Worm (Caenorhabditis elegans): ENCODE data around the gene srv-27.

DNA sequence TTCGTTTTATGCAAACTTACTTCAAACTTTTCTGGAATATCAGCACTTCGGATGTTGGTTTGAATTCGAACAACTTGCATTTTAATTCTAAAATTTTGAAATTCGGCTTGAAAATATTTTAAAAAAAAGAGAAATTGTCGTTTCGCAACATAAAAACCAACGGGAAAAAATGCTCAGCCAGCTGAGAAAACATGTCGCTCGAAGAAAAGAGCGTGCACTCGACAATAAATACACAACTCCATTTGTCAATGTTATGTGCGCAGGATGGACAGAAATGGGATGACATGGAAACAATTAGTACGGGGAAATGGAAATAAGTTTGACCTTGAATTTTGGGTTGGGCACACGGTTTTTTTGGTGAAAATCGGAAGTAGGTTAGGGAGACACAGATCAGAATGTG, 37.8 kb upstream of the srv-27 start, which contains the start of gene mif-4:
- TF ChIP-seq ZK546.5 (tag; optimal IDR thresholded peaks at IDR 0.05) = no peak
- no peak for TF ChIP-seq nfya-1 (tag; optimal IDR thresholded peaks at IDR 0.05; ENCODE audit: insufficient read depth)
- TF ChIP-seq zag-1 (tag; optimal IDR thresholded peaks at IDR 0.05) = no peak
- TF ChIP-seq ceh-9 (tag; optimal IDR thresholded peaks at IDR 0.05) = no peak
- no peak for TF ChIP-seq egl-27 (tag; optimal IDR thresholded peaks at IDR 0.05)
- no peak for TF ChIP-seq daf-12 (tag; optimal IDR thresholded peaks at IDR 0.05)
- no peak for TF ChIP-seq nhr-43 (tag; optimal IDR thresholded peaks at IDR 0.05; ENCODE audit: poor library complexity, severe bottlenecking)
- TF ChIP-seq nhr-76 (tag; optimal IDR thresholded peaks at IDR 0.05) = no peak
- no peak for TF ChIP-seq aly-2 (tag; optimal IDR thresholded peaks at IDR 0.05)
- no peak for TF ChIP-seq ztf-11 (tag; optimal IDR thresholded peaks at IDR 0.05)
- TF ChIP-seq nhr-237 (tag; optimal IDR thresholded peaks at IDR 0.05) = no peak
